Worm (Caenorhabditis elegans) whole organism, L3 larva: Measurements from ENCODE around the gene D1069.3.

ENCODE experiments used
- ZK546.5 ChIP-seq: sonication (generic microtip); optimal IDR thresholded peaks from 2 replicates; lab custom pipeline; 2017; ENCODE audit warnings: missing biosample characterization, missing genetic modification characterization
- hmg-11 ChIP-seq: sonication (generic microtip); optimal IDR thresholded peaks from 2 replicates; lab custom pipeline; 2016; ENCODE audit warnings: missing genetic modification characterization, missing compliant biosample characterization
- nhr-11 ChIP-seq: fragments of 150-350 bp; optimal IDR thresholded peaks from 2 replicates; lab custom pipeline; 2014; ENCODE audit warnings: missing biosample characterization, missing genetic modification characterization
- nhr-12 ChIP-seq: fragments of 150-350 bp; optimal IDR thresholded peaks from 2 replicates; lab custom pipeline; 2014; ENCODE audit warnings: missing biosample characterization, missing genetic modification characterization
- skn-1 ChIP-seq: fragments of 150-350 bp; optimal IDR thresholded peaks from 2 replicates; lab custom pipeline; 2014; ENCODE audit warnings: missing biosample characterization, missing genetic modification characterization
- tbx-2 ChIP-seq: sonication (generic microtip); optimal IDR thresholded peaks from 2 replicates; lab custom pipeline; 2016; ENCODE audit warnings: mild to moderate bottlenecking, missing genetic modification characterization, missing compliant biosample characterization
- ztf-11 ChIP-seq: fragments of 150-350 bp; optimal IDR thresholded peaks from 2 replicates; lab custom pipeline; 2014; ENCODE audit warnings: missing biosample characterization, missing genetic modification characterization

DNA sequence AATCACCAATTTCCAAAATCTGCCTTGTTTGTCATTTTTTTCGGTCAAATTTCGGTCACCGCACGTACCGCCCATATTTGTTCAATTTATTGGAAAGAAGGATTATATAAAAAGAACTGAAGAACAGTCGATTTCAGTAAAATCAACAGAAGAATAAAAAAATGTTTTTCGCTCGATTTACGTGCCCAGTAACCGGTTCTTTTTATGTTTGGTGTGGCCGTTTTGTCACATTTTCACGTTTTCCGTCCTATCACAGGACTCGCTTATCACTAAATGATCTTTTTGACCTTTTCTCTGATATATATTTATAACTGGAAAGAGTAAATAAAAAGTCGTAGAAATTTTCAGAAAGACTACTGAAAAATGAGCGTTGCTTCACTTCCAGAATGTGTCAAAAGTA, 28.2 kb downstream of the D1069.3 start, which contains the start of gene far-7:
- TF ChIP-seq ztf-11 (tag; lab: Kevin White, UChicago) (no peak), nhr-11 (tag; lab: Kevin White, UChicago) (no peak), hmg-11 (tag; lab: Kevin White, UChicago) (no peak), ZK546.5 (tag; lab: Kevin White, UChicago) (no peak), skn-1 (no peak), nhr-12 (tag; lab: Kevin White, UChicago) (no peak), tbx-2 (tag; lab: Kevin White, UChicago) (no peak)
